Fruit fly (Drosophila melanogaster) Kc167 (cell line): ENCODE measurements around the gene CG17380.

ENCODE experiments used
- Myc ChIP-seq: fragments of >200 bp; optimal IDR thresholded peaks from 2 replicates; lab custom pipeline; 2017; ENCODE audit warnings: missing external identifiers
- Sin3A ChIP-seq: fragments of >200 bp; optimal IDR thresholded peaks from 2 replicates; lab custom pipeline; 2018; ENCODE audit warnings: missing external identifiers
- h ChIP-seq: fragments of >200 bp; optimal IDR thresholded peaks from 3 replicates; lab custom pipeline; 2018; ENCODE audit warnings: missing external identifiers
- insv ChIP-seq: fragments of >200 bp; optimal IDR thresholded peaks from 3 replicates; lab custom pipeline; 2018; ENCODE audit warnings: missing external identifiers
- psq ChIP-seq: fragments of >200 bp; optimal IDR thresholded peaks from 2 replicates; lab custom pipeline; 2017; ENCODE audit warnings: missing external identifiers
- ttk ChIP-seq: sonication (Bioruptor generic); optimal IDR thresholded peaks from 2 replicates; lab custom pipeline; 2017; ENCODE audit warnings: missing external identifiers

Gene CG17380

dm6 chr3R:23377288-23377687, 26.2 kb downstream of the CG17380 start:
- no peak for TF ChIP-seq psq (lab: Kevin White, UChicago)
- no peak for TF ChIP-seq Sin3A (lab: Kevin White, UChicago)
- TF ChIP-seq Myc, result no peak
- no peak for TF ChIP-seq insv (lab: Kevin White, UChicago)
- no peak for TF ChIP-seq ttk (lab: Kevin White, UChicago)
- TF ChIP-seq h (lab: Kevin White, UChicago), result no peak

DNA sequence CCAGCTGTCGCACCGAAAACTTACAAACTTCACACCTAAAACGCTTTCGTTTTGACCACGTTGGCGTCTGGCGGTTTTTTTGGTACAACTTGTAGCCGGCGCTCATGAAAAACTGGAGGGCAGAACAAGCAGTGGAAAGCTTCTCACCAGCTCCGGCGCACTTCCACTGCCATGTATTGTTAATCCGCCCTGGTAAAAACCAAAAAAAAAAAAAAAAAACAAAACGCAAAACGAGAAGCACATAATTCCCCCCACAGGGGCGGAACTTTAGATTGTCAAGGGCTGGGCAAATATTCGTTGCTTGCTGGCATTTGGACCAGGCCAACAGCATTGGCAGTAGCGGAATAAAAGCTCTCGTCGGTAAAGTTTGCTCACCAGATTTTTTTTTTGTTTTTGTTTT, 29.2 kb downstream of the CG17380 start:
- TF ChIP-seq h (lab: Kevin White, UChicago), result no peak
- TF ChIP-seq ttk (lab: Kevin White, UChicago), result no peak
- no peak for TF ChIP-seq Sin3A (lab: Kevin White, UChicago)
- TF ChIP-seq Myc, result no peak
- no peak for TF ChIP-seq psq (lab: Kevin White, UChicago)
- TF ChIP-seq insv (lab: Kevin White, UChicago), result no peak

DNA sequence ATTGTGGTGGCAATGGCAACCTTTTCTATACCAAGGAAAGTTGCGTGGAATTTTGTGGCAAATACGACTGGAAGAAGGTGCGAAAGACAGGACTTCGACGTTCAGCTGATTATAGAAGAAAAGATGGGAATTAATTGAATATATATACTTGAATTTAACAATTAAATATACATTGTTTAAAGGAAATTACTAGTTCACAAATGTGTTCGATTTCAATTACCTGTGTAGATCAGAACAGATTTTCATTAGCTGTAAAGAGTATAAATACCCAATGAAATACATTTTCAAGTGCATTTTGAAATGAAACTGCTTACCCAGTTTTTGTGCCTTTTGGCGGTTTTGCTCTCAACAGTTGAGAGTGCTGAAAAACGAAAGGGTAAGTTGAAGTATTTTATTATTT, 30.1 kb downstream of the CG17380 start, which contains the start of gene CG42828:
Gene CG42828 (plus strand): TSS at position 301 of the 400 bp plus-strand sequence.
- no peak for TF ChIP-seq Myc
- TF ChIP-seq psq (lab: Kevin White, UChicago), result no peak
- TF ChIP-seq Sin3A (lab: Kevin White, UChicago), result no peak
- no peak for TF ChIP-seq h (lab: Kevin White, UChicago)

- TF ChIP-seq insv (lab: Kevin White, UChicago) (no peak), h (lab: Kevin White, UChicago) (no peak), psq (lab: Kevin White, UChicago) (no peak), Myc (no peak), Sin3A (lab: Kevin White, UChicago) (no peak), ttk (lab: Kevin White, UChicago) (no peak)
These were observed 30.9 kb downstream of the CG17380 start, which contains the start of gene CG42827 for dm6 chr3R:23372624-23373023. Gene CG42827 (plus strand): TSS chr3R:23372924.

DNA sequence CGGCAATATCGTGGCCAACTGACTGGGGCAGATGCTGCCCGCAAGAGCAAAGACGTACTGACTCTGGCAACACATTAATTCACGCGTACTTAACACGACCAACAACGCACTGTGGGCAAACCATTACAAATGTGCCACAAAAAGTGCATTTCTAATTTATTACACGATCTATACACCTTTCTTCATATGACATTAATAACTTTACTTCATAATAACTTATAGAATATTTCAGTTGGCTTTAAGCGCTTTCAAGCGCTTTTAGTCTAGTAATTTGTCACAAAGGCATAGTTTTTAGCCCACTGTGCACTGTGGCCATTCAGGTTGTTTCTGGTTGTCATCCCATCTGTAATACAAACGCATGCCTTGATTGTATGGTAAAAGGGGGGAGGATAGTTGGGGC, 35.3 kb downstream of the CG17380 start:
- TF ChIP-seq ttk (lab: Kevin White, UChicago) (no peak), psq (lab: Kevin White, UChicago) (no peak), Sin3A (lab: Kevin White, UChicago) (no peak), insv (lab: Kevin White, UChicago) (no peak), h (lab: Kevin White, UChicago) (no peak), Myc (no peak)

DNA sequence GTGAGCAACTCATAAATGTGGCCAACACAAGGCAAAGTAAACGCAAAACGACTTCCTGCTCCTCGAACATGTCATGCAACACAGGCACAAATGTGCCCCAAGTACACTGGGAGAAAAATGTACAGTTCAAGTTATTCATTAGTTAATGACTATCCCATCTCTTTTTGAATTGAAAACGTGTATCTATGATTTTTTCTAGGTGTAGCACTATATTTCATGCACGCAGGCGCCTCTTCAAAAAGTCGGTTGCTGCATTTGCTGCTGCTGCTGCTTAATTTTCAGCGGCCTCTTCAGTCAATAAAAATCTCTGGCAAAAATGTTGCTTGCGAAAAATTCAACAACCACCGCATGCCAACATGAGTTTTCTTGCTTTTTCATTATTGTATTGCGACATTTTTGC, 36.0 kb downstream of the CG17380 start:
- TF ChIP-seq h (lab: Kevin White, UChicago) (no peak), Sin3A (lab: Kevin White, UChicago) (no peak)

DNA sequence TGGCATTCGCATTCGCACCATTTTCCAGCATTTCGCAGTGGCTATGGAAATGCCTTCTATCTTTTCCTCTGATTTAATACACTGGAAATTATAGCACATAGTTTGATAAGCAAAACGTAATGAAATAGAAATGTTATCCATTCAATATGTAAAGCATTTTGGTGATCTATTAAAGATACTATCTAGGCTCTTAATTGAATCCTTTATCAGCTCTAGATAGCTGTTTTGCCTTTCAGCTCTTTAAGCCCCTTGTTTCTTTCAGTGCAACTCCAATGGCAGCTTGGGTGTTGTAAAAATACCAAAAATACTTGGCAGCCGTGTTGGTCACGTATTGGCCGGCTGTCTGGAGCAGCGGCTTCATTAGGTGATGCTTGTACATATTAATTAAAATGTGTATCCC, 38.5 kb downstream of the CG17380 start:
- no peak for TF ChIP-seq Myc
- TF ChIP-seq insv (lab: Kevin White, UChicago), result no peak
- TF ChIP-seq ttk (lab: Kevin White, UChicago), result no peak
- TF ChIP-seq h (lab: Kevin White, UChicago), result no peak
- TF ChIP-seq psq (lab: Kevin White, UChicago), result no peak
- no peak for TF ChIP-seq Sin3A (lab: Kevin White, UChicago)

- TF ChIP-seq Myc (no peak), psq (lab: Kevin White, UChicago) (no peak), Sin3A (lab: Kevin White, UChicago) (no peak), insv (lab: Kevin White, UChicago) (no peak), h (lab: Kevin White, UChicago) (no peak), ttk (lab: Kevin White, UChicago) (no peak)
These were observed 39.9 kb downstream of the CG17380 start, which contains the start of gene CG4408 for dm6 chr3R:23363515-23364124. Gene CG4408 (minus strand): TSS chr3R:23363574.

DNA sequence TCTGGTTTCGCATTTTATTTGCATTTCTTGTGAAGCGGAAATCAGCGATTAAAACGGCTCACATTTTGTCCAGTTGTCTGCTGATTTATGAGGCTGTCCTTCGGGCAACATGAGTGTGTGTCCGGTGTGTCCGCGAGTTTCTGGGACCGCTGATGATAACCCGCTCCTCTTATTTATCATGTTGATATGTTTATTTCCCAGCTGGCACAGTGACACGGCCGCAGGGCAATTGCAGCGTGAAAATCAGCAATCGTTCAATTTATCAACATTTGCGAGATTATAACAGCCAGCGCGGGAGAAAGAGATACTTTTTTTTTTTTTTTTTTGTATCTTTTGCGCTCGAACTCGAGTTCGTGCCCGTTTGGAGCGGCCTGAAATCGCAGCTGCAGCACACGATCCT, 43.2 kb downstream of the CG17380 start:
- TF ChIP-seq psq (lab: Kevin White, UChicago) (no peak), insv (lab: Kevin White, UChicago) (no peak), h (lab: Kevin White, UChicago) (no peak), ttk (lab: Kevin White, UChicago) (no peak), Myc (no peak), Sin3A (lab: Kevin White, UChicago) (no peak)

DNA sequence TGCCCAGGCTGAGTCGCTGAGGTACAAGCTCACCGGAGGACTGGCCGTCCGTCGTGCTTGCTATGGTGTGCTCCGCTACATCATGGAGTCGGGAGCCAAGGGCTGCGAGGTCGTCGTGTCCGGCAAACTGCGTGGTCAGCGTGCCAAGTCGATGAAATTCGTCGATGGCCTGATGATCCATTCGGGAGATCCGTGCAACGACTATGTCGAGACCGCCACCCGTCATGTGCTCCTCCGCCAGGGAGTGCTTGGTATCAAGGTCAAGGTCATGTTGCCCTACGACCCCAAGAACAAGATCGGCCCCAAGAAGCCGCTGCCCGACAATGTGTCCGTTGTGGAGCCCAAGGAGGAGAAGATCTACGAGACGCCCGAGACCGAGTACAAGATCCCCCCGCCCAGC, 44.1 kb downstream of the CG17380 start:
- TF ChIP-seq Sin3A (lab: Kevin White, UChicago), result no peak
- no peak for TF ChIP-seq insv (lab: Kevin White, UChicago)
- TF ChIP-seq h (lab: Kevin White, UChicago), result no peak
- TF ChIP-seq Myc, result no peak
- TF ChIP-seq psq (lab: Kevin White, UChicago), result no peak
- TF ChIP-seq ttk (lab: Kevin White, UChicago), result no peak

DNA sequence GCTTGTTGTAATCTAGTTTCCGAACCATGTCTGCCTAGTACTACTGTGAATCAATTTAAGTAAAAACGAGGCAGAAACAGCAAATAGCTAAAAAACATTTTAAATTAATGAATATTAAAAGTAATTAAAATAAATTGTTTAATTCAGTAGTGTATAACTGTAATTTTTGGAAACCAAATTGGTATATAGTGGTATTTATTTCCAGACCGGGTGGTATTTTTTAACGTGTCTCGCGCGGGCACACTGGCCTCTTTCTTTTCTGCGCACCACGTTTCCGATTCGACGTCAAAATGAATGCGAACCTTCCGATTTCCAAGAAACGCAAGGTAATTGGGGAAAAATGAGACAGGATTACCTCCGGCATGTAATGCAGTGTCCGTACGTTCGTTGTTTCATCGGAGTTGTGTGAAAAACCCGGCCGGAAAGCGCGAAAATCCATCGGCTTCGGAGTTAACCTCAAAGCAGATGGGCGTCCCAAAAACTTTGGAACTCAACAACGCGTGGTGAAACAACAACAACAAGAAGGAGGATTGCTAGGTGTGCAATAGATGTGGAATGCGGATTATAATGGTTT, 44.9 kb downstream of the CG17380 start, which contains the start of gene RpS3:
Gene RpS3 (plus strand): TSS at position 248 of the 574 bp plus-strand sequence.
- no peak for TF ChIP-seq Sin3A (lab: Kevin White, UChicago)
- no peak for TF ChIP-seq insv (lab: Kevin White, UChicago)
- TF ChIP-seq psq (lab: Kevin White, UChicago), result no peak
- TF ChIP-seq Myc, result no peak
- no peak for TF ChIP-seq h (lab: Kevin White, UChicago)
- no peak for TF ChIP-seq ttk (lab: Kevin White, UChicago)

dm6 chr3R:23356920-23357386, 46.6 kb downstream of the CG17380 start:
- no peak for TF ChIP-seq Sin3A (lab: Kevin White, UChicago)
